Worm (Caenorhabditis elegans): Measurements from ENCODE around the gene Y67D8B.1.

ce11 chrIV:3136493-3136892, 35.9 kb downstream of the Y67D8B.1 start:
- no peak for TF ChIP-seq aly-2 (tag; optimal IDR thresholded peaks at IDR 0.05)
- TF ChIP-seq elt-1 (tag; optimal IDR thresholded peaks at IDR 0.05): no peak
- no peak for TF ChIP-seq nhr-11 (tag; optimal IDR thresholded peaks at IDR 0.05)
- TF ChIP-seq gmeb-1 (tag; optimal IDR thresholded peaks at IDR 0.05): no peak
- no peak for TF ChIP-seq nhr-12 (tag; optimal IDR thresholded peaks at IDR 0.05)
- no peak for TF ChIP-seq zag-1 (tag; optimal IDR thresholded peaks at IDR 0.05)
- no peak for TF ChIP-seq lin-39 (tag; optimal IDR thresholded peaks at IDR 0.05)
- no peak for TF ChIP-seq unc-62 (GFP tag; optimal IDR thresholded peaks at IDR 0.05)
- no peak for TF ChIP-seq ztf-4 (tag; optimal IDR thresholded peaks at IDR 0.05)
